Worm (Caenorhabditis elegans) whole organism, L1 larva: Measurements from ENCODE around the gene tnc-2.

Experiments used
- C16A3.4 ChIP-seq: fragments of 150-350 bp; optimal IDR thresholded peaks from 2 replicates; lab custom pipeline; 2014; ENCODE audit warnings: missing biosample characterization, missing genetic modification characterization
- C34B4.2 ChIP-seq: sonication (generic microtip); optimal IDR thresholded peaks from 2 replicates; lab custom pipeline; 2017; ENCODE audit warnings: mild to moderate bottlenecking, missing genetic modification characterization, missing compliant biosample characterization
- alr-1 ChIP-seq: fragments of 200-800 bp; sonication (Bioruptor generic); optimal IDR thresholded peaks from 2 replicates; lab custom pipeline; 2018; ENCODE audit warnings: borderline replicate concordance, mild to moderate bottlenecking, missing genetic modification characterization, missing compliant biosample characterization
- aly-2 ChIP-seq: fragments of 150-350 bp; optimal IDR thresholded peaks from 2 replicates; lab custom pipeline; 2014; ENCODE audit warnings: missing biosample characterization, missing genetic modification characterization
- blmp-1 ChIP-seq: fragments of 150-350 bp; optimal IDR thresholded peaks from 2 replicates; lab custom pipeline; 2014; ENCODE audit warnings: missing biosample characterization, missing genetic modification characterization
- ceh-8 ChIP-seq: fragments of 200-800 bp; sonication (Bioruptor generic); optimal IDR thresholded peaks from 2 replicates; lab custom pipeline; 2018; ENCODE audit warnings: mild to moderate bottlenecking, missing genetic modification characterization, moderate library complexity, missing compliant biosample characterization
- dpl-1 ChIP-seq, 3 experiments: fragments of 150-350 bp in 2 of 3; sonication (generic microtip) in 1 of 3; optimal IDR thresholded peaks; 2 replicates each; lab custom pipeline; 2014 to 2017; ENCODE audit warnings: missing biosample characterization in 3 of 3, missing genetic modification characterization in 3 of 3, missing genetic modification reagents in 3 of 3
- dsc-1 ChIP-seq: sonication (generic microtip); optimal IDR thresholded peaks from 2 replicates; lab custom pipeline; 2016; ENCODE audit warnings: mild to moderate bottlenecking, missing genetic modification characterization, missing compliant biosample characterization
- efl-1 ChIP-seq, 4 experiments: fragments of 150-350 bp; optimal IDR thresholded peaks in 3 of 4; peaks in 1 of 4; 1 replicate in 1 of 4; 2 replicates in 3 of 4; lab custom pipeline; 2014; ENCODE audit warnings: missing biosample characterization in 2 of 4, missing genetic modification characterization in 2 of 4, missing genetic modification reagents in 2 of 4
- efl-3 ChIP-seq: fragments of 200-800 bp; sonication (Bioruptor generic); optimal IDR thresholded peaks from 2 replicates; lab custom pipeline; 2018; ENCODE audit warnings: mild to moderate bottlenecking, missing genetic modification characterization, missing compliant biosample characterization
- hlh-4 ChIP-seq: sonication (generic microtip); optimal IDR thresholded peaks from 2 replicates; lab custom pipeline; 2016; ENCODE audit warnings: mild to moderate bottlenecking, missing genetic modification characterization, missing compliant biosample characterization
- hpl-2 ChIP-seq: fragments of 150-350 bp; optimal IDR thresholded peaks from 2 replicates; lab custom pipeline; 2014; ENCODE audit warnings: missing biosample characterization, missing genetic modification reagents, missing genetic modification characterization
- irx-1 ChIP-seq: sonication (generic microtip); optimal IDR thresholded peaks from 2 replicates; lab custom pipeline; 2016; ENCODE audit warnings: missing genetic modification characterization, missing compliant biosample characterization
- jun-1 ChIP-seq: fragments of 150-350 bp; optimal IDR thresholded peaks from 2 replicates; lab custom pipeline; 2014; ENCODE audit warnings: missing biosample characterization, missing genetic modification reagents, missing genetic modification characterization
- lin-13 ChIP-seq: fragments of 150-350 bp; optimal IDR thresholded peaks from 2 replicates; lab custom pipeline; 2014; ENCODE audit warnings: missing biosample characterization, missing genetic modification reagents, missing genetic modification characterization
- lir-3 ChIP-seq: sonication (generic microtip); optimal IDR thresholded peaks from 2 replicates; lab custom pipeline; 2016; ENCODE audit warnings: mild to moderate bottlenecking, missing genetic modification characterization, moderate library complexity, missing compliant biosample characterization; ENCODE audit not compliant: poor library complexity
- mep-1 ChIP-seq: fragments of 150-350 bp; optimal IDR thresholded peaks from 2 replicates; lab custom pipeline; 2014; ENCODE audit warnings: missing biosample characterization, missing genetic modification characterization
- nhr-11 ChIP-seq: fragments of 150-350 bp; optimal IDR thresholded peaks from 2 replicates; lab custom pipeline; 2014; ENCODE audit warnings: missing biosample characterization, missing genetic modification characterization
- nhr-12 ChIP-seq: sonication (generic microtip); optimal IDR thresholded peaks from 2 replicates; lab custom pipeline; 2017; ENCODE audit warnings: missing biosample characterization, missing genetic modification characterization
- nhr-20 ChIP-seq: sonication (generic microtip); optimal IDR thresholded peaks from 2 replicates; lab custom pipeline; 2016; ENCODE audit warnings: mild to moderate bottlenecking, missing genetic modification characterization, missing compliant biosample characterization
- nhr-47 ChIP-seq: sonication (generic microtip); optimal IDR thresholded peaks from 2 replicates; lab custom pipeline; 2016; ENCODE audit warnings: mild to moderate bottlenecking, missing genetic modification characterization, moderate library complexity, missing compliant biosample characterization
- nhr-71 ChIP-seq: sonication (generic microtip); optimal IDR thresholded peaks from 2 replicates; lab custom pipeline; 2016; ENCODE audit warnings: mild to moderate bottlenecking, missing genetic modification characterization, moderate library complexity, missing compliant biosample characterization
- nhr-76 ChIP-seq: sonication (generic microtip); optimal IDR thresholded peaks from 2 replicates; lab custom pipeline; 2017; ENCODE audit warnings: missing biosample characterization, missing genetic modification characterization
- nhr-84 ChIP-seq: sonication (generic microtip); optimal IDR thresholded peaks from 2 replicates; lab custom pipeline; 2017; ENCODE audit warnings: missing biosample characterization, missing genetic modification characterization
- nhr-85 ChIP-seq: sonication (generic microtip); peaks from one replicate; lab custom pipeline; 2016; ENCODE audit warnings: missing genetic modification characterization, inconsistent platforms, missing compliant biosample characterization
- skn-1 ChIP-seq: fragments of 150-350 bp; optimal IDR thresholded peaks from 2 replicates; lab custom pipeline; 2014; ENCODE audit warnings: missing biosample characterization, missing genetic modification characterization
- snu-23 ChIP-seq: sonication (generic microtip); optimal IDR thresholded peaks from 2 replicates; lab custom pipeline; 2016; ENCODE audit warnings: missing genetic modification characterization, missing compliant biosample characterization
- swsn-7 ChIP-seq: sonication (generic microtip); optimal IDR thresholded peaks from 2 replicates; lab custom pipeline; 2016; ENCODE audit warnings: missing genetic modification characterization, missing compliant biosample characterization
- tbx-2 ChIP-seq: sonication (generic microtip); optimal IDR thresholded peaks from 2 replicates; lab custom pipeline; 2016; ENCODE audit warnings: missing genetic modification characterization, missing compliant biosample characterization
- tlp-1 ChIP-seq: fragments of 150-350 bp; optimal IDR thresholded peaks from 2 replicates; lab custom pipeline; 2014; ENCODE audit warnings: missing biosample characterization, missing genetic modification characterization
- unc-130 ChIP-seq: fragments of 150-350 bp; optimal IDR thresholded peaks from 2 replicates; lab custom pipeline; 2017; ENCODE audit warnings: missing biosample characterization, missing genetic modification characterization, inconsistent platforms
- unc-62 ChIP-seq: fragments of 150-350 bp; optimal IDR thresholded peaks from 2 replicates; lab custom pipeline; 2014; ENCODE audit warnings: missing biosample characterization, missing genetic modification reagents, missing genetic modification characterization
- unc-86 ChIP-seq: sonication (generic microtip); optimal IDR thresholded peaks from 2 replicates; lab custom pipeline; 2016; ENCODE audit warnings: missing genetic modification characterization, missing compliant biosample characterization
- unc-98 ChIP-seq: fragments of 200-800 bp; sonication (Bioruptor generic); IDR thresholded peaks from 2 replicates; pipeline ENCODE4 v1.3.6; 2022; ENCODE audit warnings: missing genetic modification characterization, missing compliant biosample characterization

tnc-2 gene

ce11 chrII:10479348-10479747 is 12.7 kb downstream of the tnc-2 start, which contains the start of gene clec-59:
clec-59 (minus strand) TSS chrII:10479448.
- TF ChIP-seq nhr-85, result no peak
- no peak for TF ChIP-seq nhr-76 (tag; lab: Kevin White, UChicago)

- TF ChIP-seq C16A3.4 (tag; lab: Kevin White, UChicago) (no peak), irx-1 (tag; lab: Kevin White, UChicago) (no peak), hpl-2 (GFP tag; lab: Kevin White, UChicago) (no peak), snu-23 (GFP tag; lab: Kevin White, UChicago) (no peak), C34B4.2 (no peak), unc-130 (no peak), nhr-11 (tag; lab: Kevin White, UChicago) (no peak), alr-1 (tag; lab: Kevin White, UChicago) (no peak)
These were observed 13.4 kb downstream of the tnc-2 start for ce11 chrII:10480043-10480442.

- no peak for TF ChIP-seq efl-1 (optimal IDR thresholded peaks at IDR 0.05; lab: Kevin White, UChicago)
- TF ChIP-seq efl-1 (GFP tag; optimal IDR thresholded peaks at IDR 0.05 in 1 of 2; lab: Kevin White, UChicago), result peak in 1 of 2 experiments; percentile 56
- TF ChIP-seq efl-3 (GFP tag; lab: Kevin White, UChicago), result no peak
- no peak for TF ChIP-seq nhr-71
- TF ChIP-seq unc-130, result no peak
- no peak for TF ChIP-seq unc-86 (tag; lab: Kevin White, UChicago)
- TF ChIP-seq swsn-7 (tag; lab: Kevin White, UChicago), result no peak
- TF ChIP-seq aly-2 (tag; lab: Kevin White, UChicago), result no peak
- TF ChIP-seq tbx-2 (tag; lab: Kevin White, UChicago), result no peak
- TF ChIP-seq nhr-84 (tag; lab: Kevin White, UChicago), result no peak
- TF ChIP-seq skn-1, result no peak
- TF ChIP-seq nhr-20 (tag; lab: Kevin White, UChicago), result no peak
- peak; percentile 21 for TF ChIP-seq nhr-85
- TF ChIP-seq ceh-8 (GFP tag; lab: Kevin White, UChicago), result no peak
- TF ChIP-seq dpl-1 (GFP tag; optimal IDR thresholded peaks at IDR 0.05; lab: Kevin White, UChicago), result no peak
- TF ChIP-seq, all 84 proteins: peak for 2
These were observed 15.3 kb downstream of the tnc-2 start, which contains the start of the genes clec-60 and ZK666.11 for ce11 chrII:10481824-10482556. clec-60 (minus strand) TSS chrII:10481874. ZK666.11 (plus strand) TSS chrII:10482522.

ce11 chrII:10482899-10483298 is 16.2 kb downstream of the tnc-2 start:
- TF ChIP-seq nhr-47 (tag; lab: Kevin White, UChicago), result no peak
- TF ChIP-seq dsc-1 (tag; lab: Kevin White, UChicago), result no peak
- no peak for TF ChIP-seq nhr-12 (tag; lab: Kevin White, UChicago)
- TF ChIP-seq nhr-85, result no peak
- no peak for TF ChIP-seq swsn-7 (tag; lab: Kevin White, UChicago)
- no peak for TF ChIP-seq lin-13 (GFP tag; lab: Kevin White, UChicago)
- no peak for TF ChIP-seq hlh-4

- no peak for TF ChIP-seq unc-98 (GFP tag; lab: Robert Waterston, UW)
- no peak for TF ChIP-seq efl-3 (GFP tag; lab: Kevin White, UChicago)
- no peak for TF ChIP-seq unc-130
- no peak for TF ChIP-seq unc-62 (GFP tag; lab: Kevin White, UChicago)
- TF ChIP-seq tlp-1 (tag; lab: Kevin White, UChicago), result no peak
- TF ChIP-seq lir-3 (tag; lab: Kevin White, UChicago), result no peak
- no peak for TF ChIP-seq jun-1
- no peak for TF ChIP-seq mep-1 (tag; lab: Kevin White, UChicago)
- no peak for TF ChIP-seq blmp-1
- TF ChIP-seq, all 84 proteins: peak for 0
These were observed 17.2 kb downstream of the tnc-2 start for ce11 chrII:10483860-10484259.
